Fruit fly (Drosophila melanogaster) S2 (cell line): ENCODE measurements around the gene CG15130.
A peak's percentile ranks its signal among the peaks of the same experiment; 100 is the strongest.
"Not testable (repeated sequence)": the region's sequence is repeated elsewhere in the genome, so short reads cannot be mapped to it uniquely, and the experiment has no call there.

Source experiments
- CG8478 ChIP-seq: fragments of >200 bp; optimal IDR thresholded peaks from 2 replicates; lab custom pipeline; 2018
- CTCF ChIP-seq, 2 experiments: fragments of >200 bp; optimal IDR thresholded peaks; 2 replicates each; lab custom pipeline; 2018

Gene CG15130

dm6 chr2L:20424560-20424959 is at the start of gene CG15130:
CG15130 (minus strand) TSS chr2L:20424660.
- TF ChIP-seq CG8478 (lab: Kevin White, UChicago) (no peak), CTCF (optimal IDR thresholded peaks at IDR 0.05; lab: Kevin White, UChicago) (no peak)

- no peak for TF ChIP-seq CTCF (optimal IDR thresholded peaks at IDR 0.05; lab: Kevin White, UChicago)
Measured at dm6 chr2L:20473285-20473684, 48.8 kb upstream of the CG15130 start, which contains the start of gene CG43233. CG43233 (minus strand) TSS chr2L:20473385.

dm6 chr2L:20464385-20464784 is 39.9 kb upstream of the CG15130 start:
- TF ChIP-seq CTCF (optimal IDR thresholded peaks at IDR 0.05; lab: Kevin White, UChicago) (peak; percentile 73 to 90), CG8478 (lab: Kevin White, UChicago) (no peak)

- TF ChIP-seq CG8478 (lab: Kevin White, UChicago) (no peak), CTCF (optimal IDR thresholded peaks at IDR 0.05; lab: Kevin White, UChicago) (no peak)
Measured at dm6 chr2L:20463316-20463856, 38.9 kb upstream of the CG15130 start, which contains the start of gene CG2493. CG2493 (minus strand) TSS chr2L:20463444.

dm6 chr2L:20458975-20459374 is 34.5 kb upstream of the CG15130 start, which contains the start of the genes CG18858 and Cdc23:
CG18858 (minus strand) TSS chr2L:20459075.
Cdc23 (plus strand) TSS chr2L:20459342.
- not testable (repeated sequence) for TF ChIP-seq CTCF (optimal IDR thresholded peaks at IDR 0.05; lab: Kevin White, UChicago); CG8478 (lab: Kevin White, UChicago)

- TF ChIP-seq CTCF (optimal IDR thresholded peaks at IDR 0.05; lab: Kevin White, UChicago); CG8478 (lab: Kevin White, UChicago): not testable (repeated sequence)
Measured at dm6 chr2L:20449864-20450263, 25.4 kb upstream of the CG15130 start, which contains the start of the genes CG31683 and CG31687. CG31683 (minus strand) TSS chr2L:20449964. CG31687 (plus strand) TSS chr2L:20450225.

- TF ChIP-seq CG8478 (lab: Kevin White, UChicago) (no peak), CTCF (optimal IDR thresholded peaks at IDR 0.05; lab: Kevin White, UChicago) (no peak)
Measured at dm6 chr2L:20438474-20438873, 14.0 kb upstream of the CG15130 start.

dm6 chr2L:20437873-20438272 is 13.4 kb upstream of the CG15130 start:
- TF ChIP-seq CTCF (optimal IDR thresholded peaks at IDR 0.05; lab: Kevin White, UChicago) (peak in 1 of 2 experiments; percentile 63), CG8478 (lab: Kevin White, UChicago) (no peak)

- TF ChIP-seq CTCF (optimal IDR thresholded peaks at IDR 0.05; lab: Kevin White, UChicago) (no peak), CG8478 (lab: Kevin White, UChicago) (no peak)
Measured at dm6 chr2L:20435199-20435598, 10.7 kb upstream of the CG15130 start.

dm6 chr2L:20434779-20435178 is 10.3 kb upstream of the CG15130 start:
- TF ChIP-seq CTCF (optimal IDR thresholded peaks at IDR 0.05; lab: Kevin White, UChicago) (no peak), CG8478 (lab: Kevin White, UChicago) (no peak)

dm6 chr2L:20431210-20431609 is 6.8 kb upstream of the CG15130 start:
- no peak for TF ChIP-seq CG8478 (lab: Kevin White, UChicago)
- TF ChIP-seq CTCF (optimal IDR thresholded peaks at IDR 0.05; lab: Kevin White, UChicago), result no peak

dm6 chr2L:20429458-20429857 is 5.0 kb upstream of the CG15130 start:
- no peak for TF ChIP-seq CG8478 (lab: Kevin White, UChicago)
- no peak for TF ChIP-seq CTCF (optimal IDR thresholded peaks at IDR 0.05; lab: Kevin White, UChicago)

dm6 chr2L:20428756-20429408 is 4.4 kb upstream of the CG15130 start:
- no peak for TF ChIP-seq CTCF (optimal IDR thresholded peaks at IDR 0.05; lab: Kevin White, UChicago)
- no peak for TF ChIP-seq CG8478 (lab: Kevin White, UChicago)

- no peak for TF ChIP-seq CG8478 (lab: Kevin White, UChicago)
- no peak for TF ChIP-seq CTCF (optimal IDR thresholded peaks at IDR 0.05; lab: Kevin White, UChicago)
Measured at dm6 chr2L:20428382-20428755, 3.9 kb upstream of the CG15130 start.

dm6 chr2L:20427401-20427800 is 2.9 kb upstream of the CG15130 start:
- TF ChIP-seq CTCF (optimal IDR thresholded peaks at IDR 0.05; lab: Kevin White, UChicago) (no peak), CG8478 (lab: Kevin White, UChicago) (no peak)
